Worm (Caenorhabditis elegans): ENCODE results near the gene adm-2.

adm-2 gene

DNA sequence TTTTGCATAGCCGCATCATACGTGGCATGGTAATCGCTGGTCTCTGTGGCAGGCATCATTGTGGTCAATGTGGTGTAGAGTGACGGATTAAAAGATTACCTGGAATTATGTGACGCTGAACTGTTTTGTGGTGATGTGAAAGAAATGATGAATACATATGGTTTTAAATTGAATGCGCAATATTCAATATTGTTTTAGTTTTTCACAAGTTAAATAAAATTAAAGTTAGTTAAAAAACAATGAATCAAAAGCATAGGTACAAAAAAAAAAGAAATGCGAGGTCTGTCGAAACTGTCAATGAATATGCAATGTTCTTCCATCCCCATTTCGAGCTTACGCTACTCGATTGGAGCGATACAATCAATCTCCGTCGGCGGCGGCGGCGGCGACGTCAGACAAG, 24.2 kb downstream of the adm-2 start, which contains the start of gene K02D3.2:
Gene K02D3.2 (minus strand): TSS at position 101 of the 400 bp plus-strand sequence.
- TF ChIP-seq klf-2 (GFP tag; conservative IDR thresholded peaks at IDR 0.05) = no peak
- TF ChIP-seq ztf-23 (GFP tag; IDR thresholded peaks at IDR 0.05) = no peak
- no peak for TF ChIP-seq ztf-29 (GFP tag; IDR thresholded peaks at IDR 0.05)
- no peak for TF ChIP-seq flt-1 (GFP tag; IDR thresholded peaks at IDR 0.05)
- no peak for TF ChIP-seq T22C8.4 (GFP tag; IDR thresholded peaks at IDR 0.05)
- no peak for TF ChIP-seq med-1 (GFP tag; optimal IDR thresholded peaks at IDR 0.05; ENCODE audit: insufficient read depth)
- TF ChIP-seq ref-1 (GFP tag; conservative IDR thresholded peaks at IDR 0.05) = no peak
- TF ChIP-seq tab-1 (GFP tag; IDR thresholded peaks at IDR 0.05) = no peak
- TF ChIP-seq cog-1 (tag; optimal IDR thresholded peaks at IDR 0.05) = no peak

DNA sequence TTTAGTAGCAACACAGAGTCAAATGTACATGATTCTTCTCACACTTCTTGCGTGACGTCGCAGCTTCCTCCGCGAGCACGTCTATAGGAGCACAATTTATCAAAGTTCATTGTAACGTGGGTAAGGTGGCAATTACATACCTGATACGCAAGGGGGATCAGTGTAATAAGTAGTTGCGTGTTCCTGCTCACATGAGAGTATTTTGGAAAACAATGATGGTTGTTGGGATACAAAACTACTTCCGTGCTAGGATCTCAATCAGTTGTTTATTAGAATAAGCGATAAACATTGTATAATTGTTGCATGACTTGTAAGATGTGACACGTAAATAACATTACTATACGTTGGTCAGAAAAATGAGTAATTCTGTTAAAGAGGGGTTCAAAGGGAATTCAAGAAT, 25.2 kb downstream of the adm-2 start:
- TF ChIP-seq tab-1 (GFP tag; IDR thresholded peaks at IDR 0.05) (no peak), ref-1 (GFP tag; conservative IDR thresholded peaks at IDR 0.05) (no peak), ztf-23 (GFP tag; IDR thresholded peaks at IDR 0.05) (no peak), klf-2 (GFP tag; conservative IDR thresholded peaks at IDR 0.05) (no peak), flt-1 (GFP tag; IDR thresholded peaks at IDR 0.05) (no peak), med-1 (GFP tag; optimal IDR thresholded peaks at IDR 0.05; ENCODE audit: insufficient read depth) (no peak), ztf-29 (GFP tag; IDR thresholded peaks at IDR 0.05) (no peak), cog-1 (tag; optimal IDR thresholded peaks at IDR 0.05) (no peak), T22C8.4 (GFP tag; IDR thresholded peaks at IDR 0.05) (no peak)

DNA sequence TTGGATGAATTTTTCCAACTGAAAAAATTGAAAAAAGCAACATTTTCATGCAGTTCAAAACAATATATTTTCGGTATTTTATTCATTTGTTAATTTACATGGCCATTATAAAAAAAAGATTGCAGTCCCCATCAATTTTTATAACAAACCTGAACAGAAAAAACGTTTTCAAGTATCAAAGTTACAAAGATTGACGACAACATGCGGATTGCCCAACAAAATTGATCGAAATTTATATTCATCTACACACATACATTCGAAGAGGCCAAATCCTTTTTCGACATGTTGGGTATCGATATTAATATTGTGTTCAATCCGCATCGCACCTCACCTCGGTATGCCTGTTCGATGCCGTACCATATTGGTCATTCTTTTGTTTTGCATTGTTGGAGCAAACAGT, 26.1 kb downstream of the adm-2 start, which contains the start of gene K11E4.1:
Gene K11E4.1 (plus strand): TSS at position 301 of the 400 bp plus-strand sequence.
- TF ChIP-seq T22C8.4 (GFP tag; IDR thresholded peaks at IDR 0.05) (no peak), cog-1 (tag; optimal IDR thresholded peaks at IDR 0.05) (no peak), ztf-23 (GFP tag; IDR thresholded peaks at IDR 0.05) (no peak), med-1 (GFP tag; optimal IDR thresholded peaks at IDR 0.05; ENCODE audit: insufficient read depth) (no peak), flt-1 (GFP tag; IDR thresholded peaks at IDR 0.05) (no peak), klf-2 (GFP tag; conservative IDR thresholded peaks at IDR 0.05) (no peak), ztf-29 (GFP tag; IDR thresholded peaks at IDR 0.05) (no peak), ref-1 (GFP tag; conservative IDR thresholded peaks at IDR 0.05) (no peak), tab-1 (GFP tag; IDR thresholded peaks at IDR 0.05) (no peak)

DNA sequence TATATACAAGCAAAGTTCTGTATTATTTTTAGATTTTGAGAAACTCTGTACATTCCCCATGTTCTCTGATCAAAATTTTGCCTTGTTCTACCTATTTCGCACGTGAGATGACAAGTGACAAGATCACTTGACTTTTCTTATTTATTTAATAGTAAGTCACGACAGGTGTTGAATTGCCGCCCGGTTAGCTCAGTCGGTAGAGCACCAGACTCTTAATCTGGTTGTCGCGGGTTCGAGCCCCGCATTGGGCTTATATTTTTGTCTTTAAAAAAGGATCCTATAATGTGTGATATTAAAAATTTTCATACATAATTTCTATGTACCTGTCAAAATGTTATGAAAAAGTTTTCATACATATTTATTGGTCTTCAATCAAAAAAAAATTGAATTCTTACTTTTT, 27.0 kb downstream of the adm-2 start:
- TF ChIP-seq ztf-29 (GFP tag; IDR thresholded peaks at IDR 0.05) (no peak), klf-2 (GFP tag; conservative IDR thresholded peaks at IDR 0.05) (no peak), flt-1 (GFP tag; IDR thresholded peaks at IDR 0.05) (0 out of 2 replicates have a peak, but pooled peaks have one; percentile 44), tab-1 (GFP tag; IDR thresholded peaks at IDR 0.05) (0 out of 2 replicates have a peak, but pooled peaks have one; percentile 50), cog-1 (tag; optimal IDR thresholded peaks at IDR 0.05) (no peak), ztf-23 (GFP tag; IDR thresholded peaks at IDR 0.05) (no peak), ref-1 (GFP tag; conservative IDR thresholded peaks at IDR 0.05) (no peak), med-1 (GFP tag; optimal IDR thresholded peaks at IDR 0.05; ENCODE audit: insufficient read depth) (no peak), T22C8.4 (GFP tag; IDR thresholded peaks at IDR 0.05) (no peak)

DNA sequence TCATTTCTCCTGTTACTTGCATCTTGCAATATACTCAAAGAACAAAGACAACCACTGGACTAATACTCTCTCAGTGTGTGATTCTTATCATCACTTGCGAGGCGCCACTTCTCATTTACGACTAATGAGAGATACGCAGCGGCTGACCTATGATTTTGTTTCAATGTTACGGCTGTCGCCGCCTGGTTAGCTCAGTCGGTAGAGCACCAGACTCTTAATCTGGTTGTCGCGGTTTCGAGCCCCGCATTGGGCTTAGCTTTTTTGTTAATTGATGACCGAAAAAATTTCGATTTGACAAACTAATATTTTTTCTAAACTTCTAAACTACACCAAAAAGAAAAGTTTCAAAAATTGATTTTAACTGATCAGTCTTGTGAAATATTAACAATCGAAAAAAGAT, 28.6 kb downstream of the adm-2 start:
- TF ChIP-seq ztf-23 (GFP tag; IDR thresholded peaks at IDR 0.05) = peak; percentile 64; the same call in 1 of the 2 replicates
- TF ChIP-seq med-1 (GFP tag; optimal IDR thresholded peaks at IDR 0.05; ENCODE audit: insufficient read depth) = no peak
- TF ChIP-seq ztf-29 (GFP tag; IDR thresholded peaks at IDR 0.05) = peak; percentile 59; the same call in 1 of the 2 replicates
- TF ChIP-seq cog-1 (tag; optimal IDR thresholded peaks at IDR 0.05) = no peak

DNA sequence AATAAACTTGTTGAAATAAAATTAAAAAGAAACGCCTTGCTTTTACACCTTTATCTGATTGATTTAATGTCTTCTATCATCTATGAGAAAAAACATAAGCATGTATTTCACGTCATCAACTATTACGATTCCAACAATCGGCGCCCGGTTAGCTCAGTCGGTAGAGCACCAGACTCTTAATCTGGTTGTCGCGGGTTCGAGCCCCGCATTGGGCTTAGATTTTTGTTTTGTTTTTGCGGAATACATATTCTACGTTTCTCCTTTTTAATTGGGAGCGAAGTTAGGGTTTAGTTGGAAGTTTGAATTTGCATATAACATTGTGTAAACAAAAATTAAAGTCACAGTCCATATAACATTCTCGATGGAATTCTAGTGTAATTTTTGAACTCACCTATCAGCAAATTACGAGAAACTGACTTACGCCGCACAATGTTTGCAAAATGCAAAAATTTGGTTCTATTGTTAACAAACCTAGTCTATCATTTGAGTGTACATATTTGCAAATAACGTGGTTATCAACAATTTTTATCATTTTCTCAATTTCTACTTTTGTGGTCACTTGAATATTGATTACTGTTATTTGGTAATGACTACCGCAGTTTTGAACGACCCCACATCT, 29.4 kb downstream of the adm-2 start, which contains the start of gene shc-3:
Gene shc-3 (plus strand): TSS at position 484 of the 619 bp plus-strand sequence.
- 0 out of 2 replicates have a peak, but pooled peaks have one; percentile 16 for TF ChIP-seq ztf-29 (GFP tag; IDR thresholded peaks at IDR 0.05)
- no peak for TF ChIP-seq med-1 (GFP tag; optimal IDR thresholded peaks at IDR 0.05; ENCODE audit: insufficient read depth)

DNA sequence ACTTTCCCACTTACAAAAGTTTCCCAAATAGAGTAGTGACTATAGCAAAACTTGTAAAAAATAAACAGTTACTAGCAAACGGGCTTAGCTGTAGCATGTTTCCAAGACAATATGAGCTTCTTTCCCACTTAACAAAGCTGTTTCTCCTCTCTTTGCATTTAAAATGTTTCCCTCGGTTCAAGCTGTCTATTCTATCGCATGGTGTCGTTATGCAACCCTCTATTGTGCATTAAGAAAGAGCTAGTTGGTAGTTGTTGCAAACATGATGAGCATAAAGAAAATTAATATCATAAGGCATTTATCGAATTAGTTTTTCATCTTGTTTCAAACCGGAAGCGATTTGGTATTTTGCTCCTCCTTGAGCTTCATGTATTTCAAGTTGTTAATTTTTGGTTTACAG, 35.1 kb downstream of the adm-2 start, which contains the start of gene poml-1:
Gene poml-1 (minus strand): TSS at position 101 of the 400 bp plus-strand sequence.
- TF ChIP-seq ztf-29 (GFP tag; IDR thresholded peaks at IDR 0.05) = no peak
- TF ChIP-seq ref-1 (GFP tag; conservative IDR thresholded peaks at IDR 0.05) = no peak
- no peak for TF ChIP-seq ztf-23 (GFP tag; IDR thresholded peaks at IDR 0.05)
- TF ChIP-seq klf-2 (GFP tag; conservative IDR thresholded peaks at IDR 0.05) = no peak
- TF ChIP-seq cog-1 (tag; optimal IDR thresholded peaks at IDR 0.05) = no peak
- TF ChIP-seq tab-1 (GFP tag; IDR thresholded peaks at IDR 0.05) = no peak

DNA sequence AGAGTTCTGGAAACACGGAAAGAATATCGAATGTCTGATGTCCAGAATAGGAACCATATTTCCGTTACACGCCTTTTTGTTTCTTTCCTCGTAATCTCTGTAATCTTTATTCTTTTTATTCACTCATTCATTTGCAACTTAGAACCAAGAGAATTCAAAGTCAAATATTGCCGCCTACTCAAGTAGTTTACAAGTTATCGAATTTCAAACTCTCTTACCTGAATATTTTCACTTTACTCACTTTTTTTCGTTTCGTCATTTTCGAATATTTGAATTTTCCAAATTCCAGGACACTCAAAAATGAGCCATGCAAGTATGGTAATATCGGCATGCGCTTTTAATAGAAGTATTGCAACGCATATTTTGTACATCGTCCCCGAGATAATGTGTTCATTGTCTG, 36.6 kb downstream of the adm-2 start, which contains the start of gene K11E4.6:
Gene K11E4.6 (plus strand): TSS at position 301 of the 400 bp plus-strand sequence.
- TF ChIP-seq T22C8.4 (GFP tag; IDR thresholded peaks at IDR 0.05) (no peak), ztf-23 (GFP tag; IDR thresholded peaks at IDR 0.05) (no peak)

DNA sequence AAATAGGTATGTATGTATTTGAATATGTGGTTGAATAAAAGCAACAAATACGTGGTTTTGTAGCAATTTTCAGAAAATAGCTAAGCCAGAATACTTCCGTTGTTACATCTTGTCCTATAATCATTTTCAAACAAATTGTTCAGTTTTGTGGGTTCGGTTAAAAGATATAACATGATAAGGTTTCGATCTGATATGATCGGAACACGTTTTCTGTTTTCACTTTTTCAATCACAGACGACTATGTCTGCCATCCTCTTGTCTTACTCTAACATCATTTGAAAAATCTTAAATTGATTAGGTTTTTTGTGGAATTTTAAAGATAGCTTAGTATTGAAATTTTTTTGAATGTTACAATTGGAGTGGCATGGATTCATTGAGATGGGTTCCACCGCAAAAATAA, 38.5 kb downstream of the adm-2 start:
- TF ChIP-seq flt-1 (GFP tag; IDR thresholded peaks at IDR 0.05) (no peak), cog-1 (tag; optimal IDR thresholded peaks at IDR 0.05) (no peak), ztf-29 (GFP tag; IDR thresholded peaks at IDR 0.05) (no peak), med-1 (GFP tag; optimal IDR thresholded peaks at IDR 0.05; ENCODE audit: insufficient read depth) (no peak), klf-2 (GFP tag; conservative IDR thresholded peaks at IDR 0.05) (no peak), ztf-23 (GFP tag; IDR thresholded peaks at IDR 0.05) (no peak), ref-1 (GFP tag; conservative IDR thresholded peaks at IDR 0.05) (no peak), T22C8.4 (GFP tag; IDR thresholded peaks at IDR 0.05) (no peak), tab-1 (GFP tag; IDR thresholded peaks at IDR 0.05) (no peak)

DNA sequence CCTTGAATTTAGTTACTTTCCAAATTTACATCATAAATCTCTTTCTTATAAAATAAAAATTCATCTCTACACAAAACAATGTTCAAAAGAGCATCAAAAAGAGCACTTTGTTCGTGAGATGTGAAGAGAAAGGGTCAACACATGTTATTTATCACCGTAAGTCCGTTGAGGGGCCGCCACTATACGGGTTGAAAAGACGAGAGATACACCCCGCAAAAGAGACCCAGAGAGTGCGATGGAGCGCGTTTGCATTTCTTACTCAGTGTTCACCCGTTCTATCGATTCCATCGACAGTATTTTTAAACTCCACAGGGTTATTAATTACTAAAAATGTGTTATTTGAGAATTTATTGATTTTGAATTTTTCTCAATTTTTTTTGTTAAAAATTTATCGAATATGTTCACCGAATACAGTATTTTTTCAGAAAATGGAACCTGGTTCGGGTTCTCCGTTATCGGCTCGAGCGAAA, 39.2 kb downstream of the adm-2 start, which contains the start of gene pix-1:
Gene pix-1 (plus strand): TSS at position 420 of the 470 bp plus-strand sequence.
- no peak for TF ChIP-seq T22C8.4 (GFP tag; IDR thresholded peaks at IDR 0.05)
- no peak for TF ChIP-seq tab-1 (GFP tag; IDR thresholded peaks at IDR 0.05)
- TF ChIP-seq med-1 (GFP tag; optimal IDR thresholded peaks at IDR 0.05; ENCODE audit: insufficient read depth) = no peak
- no peak for TF ChIP-seq ref-1 (GFP tag; conservative IDR thresholded peaks at IDR 0.05)
- no peak for TF ChIP-seq klf-2 (GFP tag; conservative IDR thresholded peaks at IDR 0.05)
- no peak for TF ChIP-seq ztf-29 (GFP tag; IDR thresholded peaks at IDR 0.05)
- TF ChIP-seq cog-1 (tag; optimal IDR thresholded peaks at IDR 0.05) = no peak
- no peak for TF ChIP-seq ztf-23 (GFP tag; IDR thresholded peaks at IDR 0.05)
- TF ChIP-seq flt-1 (GFP tag; IDR thresholded peaks at IDR 0.05) = no peak

Data from whole organism, midembryonic.